Worm (Caenorhabditis elegans) whole organism, young adult: ENCODE results near the gene dpy-18.

Experiments used
- F49E8.2 ChIP-seq: sonication (generic microtip); optimal IDR thresholded peaks from 3 replicates; lab custom pipeline; 2017; ENCODE audit warnings: missing genetic modification characterization, mild to moderate bottlenecking, missing compliant biosample characterization, antibody characterized with exemption, moderate library complexity; ENCODE audit not compliant: insufficient read depth
- Y67H2A.10 ChIP-seq: fragments of 200-800 bp; sonication (Bioruptor generic); conservative IDR thresholded peaks from 2 replicates; pipeline ENCODE4 v1.3.6; 2022; ENCODE audit warnings: missing genetic modification reagents, missing genetic modification characterization, missing compliant biosample characterization
- ama-1 ChIP-seq, 3 experiments: fragments of 150-350 bp in 1 of 3; sonication (generic microtip) in 2 of 3; optimal IDR thresholded peaks; 2 replicates each; lab custom pipeline; 2014 to 2018; ENCODE audit warnings: missing biosample characterization in 2 of 3, missing genetic modification characterization in 2 of 3, missing genetic modification reagents in 2 of 3
- attf-5 ChIP-seq: fragments of 200-800 bp; sonication (Bioruptor generic); optimal IDR thresholded peaks from 2 replicates; lab custom pipeline; 2018; ENCODE audit warnings: mild to moderate bottlenecking, missing genetic modification characterization, missing compliant biosample characterization
- ccch-3 ChIP-seq: fragments of 200-800 bp; sonication (Bioruptor generic); optimal IDR thresholded peaks from 2 replicates; lab custom pipeline; 2018; ENCODE audit warnings: mild to moderate bottlenecking, missing genetic modification characterization, missing compliant biosample characterization
- ceh-79 ChIP-seq: sonication (generic microtip); optimal IDR thresholded peaks from 2 replicates; lab custom pipeline; 2017; ENCODE audit warnings: mild to moderate bottlenecking, missing genetic modification characterization, missing compliant biosample characterization
- let-607 ChIP-seq, 2 experiments: fragments of 200-800 bp in 1 of 2; sonication (Bioruptor generic) in 1 of 2; sonication (generic microtip) in 1 of 2; optimal IDR thresholded peaks; 2 replicates each; lab custom pipeline; 2016 to 2018; ENCODE audit warnings: mild to moderate bottlenecking in 2 of 2, missing compliant biosample characterization in 2 of 2, missing genetic modification characterization in 2 of 2, moderate library complexity in 2 of 2, missing genotype in 1 of 2
- lsy-27 ChIP-seq: sonication (generic microtip); optimal IDR thresholded peaks from 2 replicates; lab custom pipeline; 2017; ENCODE audit warnings: missing genetic modification characterization, mild to moderate bottlenecking, missing compliant biosample characterization, antibody characterized with exemption, missing genotype, borderline replicate concordance; ENCODE audit not compliant: insufficient read depth
- nhr-80 ChIP-seq: sonication (generic microtip); optimal IDR thresholded peaks from 2 replicates; lab custom pipeline; 2016; ENCODE audit warnings: missing genetic modification characterization, missing compliant biosample characterization
- pha-4 ChIP-seq: fragments of 150-350 bp; sonication (generic microtip); optimal IDR thresholded peaks from 2 replicates; lab custom pipeline; 2014; ENCODE audit warnings: missing biosample characterization, missing genetic modification reagents, missing genetic modification characterization
- snpc-4 ChIP-seq, 5 experiments: fragments of 150-350 bp in 1 of 5; sonication (generic microtip) in 4 of 5; optimal IDR thresholded peaks; 2 replicates each; lab custom pipeline; 2014 to 2018; ENCODE audit warnings: missing genetic modification characterization in 5 of 5, missing biosample characterization in 3 of 5, antibody characterized with exemption in 2 of 5, mild to moderate bottlenecking in 2 of 5, missing compliant biosample characterization in 2 of 5, missing genotype in 2 of 5, moderate library complexity in 2 of 5, missing genetic modification reagents in 1 of 5
- zfh-2 ChIP-seq: fragments of 200-800 bp; sonication (Bioruptor generic); conservative IDR thresholded peaks from 2 replicates; pipeline ENCODE4 v1.3.6; 2022; ENCODE audit warnings: missing genetic modification reagents, missing genetic modification characterization, missing compliant biosample characterization

DNA sequence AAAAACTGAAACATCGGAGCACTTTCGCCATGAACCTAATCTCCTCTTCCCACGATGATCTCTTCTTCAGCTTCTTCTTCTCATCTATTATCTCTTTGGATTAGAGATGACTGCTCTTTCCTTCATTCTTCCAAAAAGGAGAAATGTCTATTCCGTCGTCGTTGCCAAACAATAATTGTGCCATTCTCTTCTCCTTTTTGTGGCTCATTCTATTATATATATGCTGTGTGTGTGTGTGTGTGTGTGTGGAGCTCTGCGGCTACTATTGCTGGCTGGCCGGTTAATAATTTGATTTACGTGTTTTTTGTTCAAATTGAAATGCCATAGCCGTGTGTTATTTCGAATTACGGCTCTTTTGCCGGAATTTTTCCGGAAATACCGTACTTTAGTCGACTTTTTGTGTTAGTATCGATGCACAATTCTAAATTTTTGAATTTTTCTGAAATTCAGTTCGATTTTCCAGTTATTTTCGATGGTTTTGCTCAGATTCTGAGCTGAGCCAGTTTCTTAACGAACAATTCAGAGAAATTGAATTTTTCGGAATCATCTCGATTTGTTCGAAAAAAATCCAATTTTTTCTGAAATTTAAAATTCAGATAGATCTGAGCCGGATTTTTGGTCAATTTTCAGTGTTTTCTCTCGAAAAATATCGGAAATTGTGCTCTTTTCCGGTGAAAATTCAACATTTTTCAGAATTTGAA, 44.6 kb downstream of the dpy-18 start, which contains the start of gene T28D6.5:
- TF ChIP-seq ceh-79, result no peak
- no peak for TF ChIP-seq ama-1 (optimal IDR thresholded peaks at IDR 0.05; lab: Kevin White, UChicago)
- no peak for TF ChIP-seq ama-1 (GFP tag; optimal IDR thresholded peaks at IDR 0.05; lab: Kevin White, UChicago)
- no peak for TF ChIP-seq let-607 (tag; optimal IDR thresholded peaks at IDR 0.05; lab: Kevin White, UChicago)
- TF ChIP-seq F49E8.2, result no peak
- no peak for TF ChIP-seq Y67H2A.10
- no peak for TF ChIP-seq nhr-80 (tag; lab: Kevin White, UChicago)
- TF ChIP-seq lsy-27 (tag; lab: Kevin White, UChicago), result no peak
- TF ChIP-seq pha-4 (tag; lab: Kevin White, UChicago), result no peak
- TF ChIP-seq zfh-2 (GFP tag; lab: Robert Waterston, UW), result no peak
- TF ChIP-seq attf-5 (GFP tag; lab: Kevin White, UChicago), result no peak
- TF ChIP-seq snpc-4 (GFP tag; optimal IDR thresholded peaks at IDR 0.05; lab: Kevin White, UChicago), result no peak
- TF ChIP-seq snpc-4 (tag; optimal IDR thresholded peaks at IDR 0.05; lab: Kevin White, UChicago), result no peak
- no peak for TF ChIP-seq ccch-3 (GFP tag; lab: Kevin White, UChicago)
